Worm (Caenorhabditis elegans) whole organism, midembryonic: ENCODE results near the gene rpl-28.

ENCODE experiments used
- cog-1 ChIP-seq: sonication (generic microtip); optimal IDR thresholded peaks from 2 replicates; lab custom pipeline; 2016; ENCODE audit warnings: missing genetic modification characterization, missing compliant biosample characterization
- med-1 ChIP-seq: sonication (generic microtip); optimal IDR thresholded peaks from 2 replicates; lab custom pipeline; 2017; ENCODE audit warnings: missing genetic modification characterization, mild to moderate bottlenecking, missing compliant biosample characterization, antibody characterized with exemption, missing genetic modification reagents; ENCODE audit not compliant: insufficient read depth
- ref-1 ChIP-seq: fragments of 200-800 bp; sonication (Bioruptor generic); conservative IDR thresholded peaks from 2 replicates; pipeline ENCODE4 v1.3.6; 2022; ENCODE audit warnings: missing genetic modification reagents, missing genetic modification characterization, missing compliant biosample characterization
- ztf-23 ChIP-seq: fragments of 200-800 bp; sonication (Bioruptor generic); IDR thresholded peaks from 2 replicates; pipeline ENCODE4 v1.3.6; 2022; ENCODE audit warnings: missing genetic modification reagents, missing genetic modification characterization, missing compliant biosample characterization
- ztf-29 ChIP-seq: fragments of 200-800 bp; sonication (Bioruptor generic); IDR thresholded peaks from 2 replicates; pipeline ENCODE4 v1.3.6; 2022; ENCODE audit warnings: missing genetic modification reagents, missing genetic modification characterization, missing compliant biosample characterization

DNA sequence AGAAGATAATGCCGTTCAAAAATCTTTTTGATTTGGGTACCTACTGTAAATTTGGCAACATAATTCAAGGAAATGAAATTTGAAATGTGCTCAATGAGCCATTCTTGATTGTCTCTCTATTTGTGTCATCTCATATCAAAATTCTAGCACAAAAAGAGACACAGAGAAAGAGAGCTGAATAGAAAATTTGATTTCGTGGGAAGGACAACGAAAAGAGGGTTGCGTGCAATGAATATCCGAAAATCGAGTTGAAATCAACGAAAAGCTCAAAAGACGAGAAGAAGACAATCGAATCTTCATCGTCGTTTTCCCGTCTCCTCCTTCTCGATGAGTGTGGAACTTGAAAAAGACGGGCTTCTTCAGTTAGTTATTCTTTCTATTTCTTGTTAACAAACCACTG is 19.9 kb upstream of the rpl-28 start, which contains the start of gene C15C8.5:
- TF ChIP-seq med-1 (GFP tag; lab: Kevin White, UChicago) (no peak), ref-1 (no peak), ztf-23 (no peak), ztf-29 (GFP tag; lab: Robert Waterston, UW) (no peak), cog-1 (tag; lab: Kevin White, UChicago) (no peak)
